Worm (Caenorhabditis elegans) whole organism, mixed stage, embryonic: ENCODE data around the gene tsp-11.
A peak's percentile ranks its signal among the peaks of the same experiment; 100 is the strongest.

ENCODE experiments used
- M03D4.4 ChIP-seq: sonication (generic microtip); optimal IDR thresholded peaks from 2 replicates; lab custom pipeline; 2017; ENCODE audit warnings: mild to moderate bottlenecking, missing genetic modification characterization, missing compliant biosample characterization
- bed-3 ChIP-seq: fragments of 200-800 bp; sonication (Bioruptor generic); optimal IDR thresholded peaks from 3 replicates; lab custom pipeline; 2018; ENCODE audit warnings: mild to moderate bottlenecking, missing genetic modification characterization, moderate library complexity, missing compliant biosample characterization
- blmp-1 ChIP-seq: fragments of 150-350 bp; optimal IDR thresholded peaks from 2 replicates; lab custom pipeline; 2014; ENCODE audit warnings: missing biosample characterization, missing genetic modification characterization
- ceh-83 ChIP-seq: fragments of 200-800 bp; sonication (Bioruptor generic); optimal IDR thresholded peaks from 2 replicates; lab custom pipeline; 2018; ENCODE audit warnings: mild to moderate bottlenecking, missing genetic modification characterization, missing compliant biosample characterization
- ces-1 ChIP-seq: fragments of 150-350 bp; optimal IDR thresholded peaks from 2 replicates; lab custom pipeline; 2014; ENCODE audit warnings: missing biosample characterization, missing genetic modification reagents, missing genetic modification characterization
- cnd-1 ChIP-seq: fragments of 200-800 bp; sonication (Bioruptor generic); optimal IDR thresholded peaks from 2 replicates; lab custom pipeline; 2018; ENCODE audit warnings: mild to moderate bottlenecking, missing genetic modification characterization, missing compliant biosample characterization
- elt-1 ChIP-seq: sonication (generic microtip); optimal IDR thresholded peaks from 2 replicates; lab custom pipeline; 2017; ENCODE audit warnings: missing genetic modification characterization, mild to moderate bottlenecking, missing compliant biosample characterization, antibody characterized with exemption, moderate library complexity, borderline replicate concordance; ENCODE audit not compliant: insufficient read depth
- flh-1 ChIP-seq: fragments of 200-800 bp; sonication (Bioruptor generic); optimal IDR thresholded peaks from 2 replicates; lab custom pipeline; 2018; ENCODE audit warnings: mild to moderate bottlenecking, missing genetic modification characterization, moderate library complexity, missing compliant biosample characterization
- ham-2 ChIP-seq: fragments of 200-800 bp; sonication (Bioruptor generic); optimal IDR thresholded peaks from 2 replicates; lab custom pipeline; 2018; ENCODE audit warnings: mild to moderate bottlenecking, missing genetic modification characterization, missing compliant biosample characterization
- hlh-1 ChIP-seq: fragments of 150-350 bp; optimal IDR thresholded peaks from 2 replicates; lab custom pipeline; 2014; ENCODE audit warnings: missing biosample characterization, missing genetic modification reagents, missing genetic modification characterization
- lin-13 ChIP-seq: fragments of 150-350 bp; optimal IDR thresholded peaks from 2 replicates; lab custom pipeline; 2014; ENCODE audit warnings: missing biosample characterization, missing genetic modification characterization
- lin-32 ChIP-seq: fragments of 200-800 bp; sonication (Bioruptor generic); optimal IDR thresholded peaks from 2 replicates; lab custom pipeline; 2018; ENCODE audit warnings: mild to moderate bottlenecking, missing genetic modification characterization, missing compliant biosample characterization
- lsy-2 ChIP-seq: fragments of 150-350 bp; optimal IDR thresholded peaks from 2 replicates; lab custom pipeline; 2014; ENCODE audit warnings: missing biosample characterization, missing genetic modification characterization
- mab-5 ChIP-seq: fragments of 150-350 bp; optimal IDR thresholded peaks from 2 replicates; lab custom pipeline; 2014; ENCODE audit warnings: missing biosample characterization, missing genetic modification characterization
- mep-1 ChIP-seq: fragments of 150-350 bp; optimal IDR thresholded peaks from 2 replicates; lab custom pipeline; 2017; ENCODE audit warnings: missing biosample characterization, missing genetic modification reagents, missing genetic modification characterization, inconsistent platforms
- mls-2 ChIP-seq: sonication (generic microtip); optimal IDR thresholded peaks from 2 replicates; lab custom pipeline; 2016; ENCODE audit warnings: mild to moderate bottlenecking, missing genetic modification characterization, moderate library complexity, missing compliant biosample characterization
- nhr-12 ChIP-seq: fragments of 150-350 bp; optimal IDR thresholded peaks from 2 replicates; lab custom pipeline; 2014; ENCODE audit warnings: missing biosample characterization, missing genetic modification characterization
- nhr-2 ChIP-seq: fragments of 150-350 bp; optimal IDR thresholded peaks from 2 replicates; lab custom pipeline; 2014; ENCODE audit warnings: missing biosample characterization, missing genetic modification characterization
- nhr-237 ChIP-seq: fragments of 150-350 bp; optimal IDR thresholded peaks from 2 replicates; lab custom pipeline; 2014; ENCODE audit warnings: missing biosample characterization, missing genetic modification characterization
- nhr-28 ChIP-seq: fragments of 150-350 bp; optimal IDR thresholded peaks from 2 replicates; lab custom pipeline; 2014; ENCODE audit warnings: missing biosample characterization, missing genetic modification characterization
- nhr-76 ChIP-seq: sonication (generic microtip); optimal IDR thresholded peaks from 2 replicates; lab custom pipeline; 2017; ENCODE audit warnings: missing biosample characterization, missing genetic modification characterization
- pha-4 ChIP-seq: fragments of 150-350 bp; optimal IDR thresholded peaks from 2 replicates; lab custom pipeline; 2018; ENCODE audit warnings: missing biosample characterization, missing genetic modification reagents, missing genetic modification characterization
- sem-2 ChIP-seq: fragments of 200-800 bp; sonication (Bioruptor generic); optimal IDR thresholded peaks from 2 replicates; lab custom pipeline; 2018; ENCODE audit warnings: mild to moderate bottlenecking, missing genetic modification characterization, missing compliant biosample characterization
- snpc-4 ChIP-seq: fragments of 150-350 bp; optimal IDR thresholded peaks from 2 replicates; lab custom pipeline; 2014; ENCODE audit warnings: missing biosample characterization, missing genetic modification characterization
- sptf-1 ChIP-seq: sonication (generic microtip); optimal IDR thresholded peaks from 2 replicates; lab custom pipeline; 2017; ENCODE audit warnings: mild to moderate bottlenecking, missing genetic modification characterization, moderate library complexity, missing compliant biosample characterization
- unc-120 ChIP-seq: sonication (generic microtip); optimal IDR thresholded peaks from 2 replicates; lab custom pipeline; 2017; ENCODE audit warnings: missing genetic modification characterization, missing compliant biosample characterization; ENCODE audit not compliant: poor library complexity, severe bottlenecking
- unc-62 ChIP-seq: fragments of 150-350 bp; optimal IDR thresholded peaks from 2 replicates; lab custom pipeline; 2014; ENCODE audit warnings: missing biosample characterization, missing genetic modification reagents, missing genetic modification characterization
- zip-8 ChIP-seq: fragments of 150-350 bp; optimal IDR thresholded peaks from 2 replicates; lab custom pipeline; 2014; ENCODE audit warnings: missing biosample characterization, missing genetic modification characterization

Gene tsp-11

ce11 chrX:9162864-9163263 is at the start of gene tsp-11:
TSS of gene tsp-11 (plus strand) at chrX:9163164.
- TF ChIP-seq blmp-1 (tag; lab: Kevin White, UChicago) (no peak), pha-4 (tag; lab: Kevin White, UChicago) (no peak), sptf-1 (tag; lab: Kevin White, UChicago) (no peak), ces-1 (no peak), lsy-2 (tag; lab: Kevin White, UChicago) (no peak), hlh-1 (no peak), lin-13 (no peak), nhr-76 (tag; lab: Kevin White, UChicago) (no peak), M03D4.4 (tag; lab: Kevin White, UChicago) (no peak), mab-5 (tag; lab: Kevin White, UChicago) (no peak)

- TF ChIP-seq pha-4 (tag; lab: Kevin White, UChicago): peak; percentile 21
- peak; percentile 11 for TF ChIP-seq lin-13
- TF ChIP-seq unc-120: no peak
- TF ChIP-seq ces-1: peak; percentile 53
- peak; percentile 14 for TF ChIP-seq lsy-2 (tag; lab: Kevin White, UChicago)
- no peak for TF ChIP-seq nhr-2 (tag; lab: Kevin White, UChicago)
- peak; percentile 24 for TF ChIP-seq mep-1 (tag; lab: Kevin White, UChicago)
- peak; percentile 10 for TF ChIP-seq sptf-1 (tag; lab: Kevin White, UChicago)
Observed at ce11 chrX:9113829-9114228, 49.1 kb upstream of the tsp-11 start, which contains the start of gene C25A11.2. TSS of gene C25A11.2 (plus strand) at chrX:9114066.

ce11 chrX:9117541-9117940 is 45.4 kb upstream of the tsp-11 start:
- no peak for TF ChIP-seq flh-1 (GFP tag; lab: Kevin White, UChicago)
- no peak for TF ChIP-seq nhr-12 (tag; lab: Kevin White, UChicago)
- TF ChIP-seq unc-62: no peak
- no peak for TF ChIP-seq bed-3
- TF ChIP-seq nhr-28: no peak
- TF ChIP-seq nhr-237 (tag; lab: Kevin White, UChicago): no peak
- no peak for TF ChIP-seq zip-8 (tag; lab: Kevin White, UChicago)
- no peak for TF ChIP-seq ham-2
- no peak for TF ChIP-seq elt-1 (tag; lab: Kevin White, UChicago)
- no peak for TF ChIP-seq lin-32 (GFP tag; lab: Kevin White, UChicago)

- TF ChIP-seq mls-2 (peak; percentile 5), elt-1 (tag; lab: Kevin White, UChicago) (peak; percentile 56), sptf-1 (tag; lab: Kevin White, UChicago) (peak; percentile 32)
Observed at ce11 chrX:9118741-9119140, 44.2 kb upstream of the tsp-11 start.

ce11 chrX:9137402-9137801 is 25.6 kb upstream of the tsp-11 start, which contains the start of gene B0563.6:
TSS of gene B0563.6 (plus strand) at chrX:9137702.
- TF ChIP-seq sem-2 (no peak), sptf-1 (tag; lab: Kevin White, UChicago) (no peak), nhr-237 (tag; lab: Kevin White, UChicago) (no peak), ceh-83 (GFP tag; lab: Kevin White, UChicago) (no peak), cnd-1 (tag; lab: Kevin White, UChicago) (no peak)

ce11 chrX:9145848-9146247 is 17.1 kb upstream of the tsp-11 start, which contains the start of gene B0563.5:
TSS of gene B0563.5 (plus strand) at chrX:9146148.
- TF ChIP-seq cnd-1 (tag; lab: Kevin White, UChicago): no peak
- TF ChIP-seq flh-1 (GFP tag; lab: Kevin White, UChicago): no peak
- no peak for TF ChIP-seq nhr-76 (tag; lab: Kevin White, UChicago)
- TF ChIP-seq unc-62: no peak

- no peak for TF ChIP-seq snpc-4 (tag; lab: Kevin White, UChicago)
- TF ChIP-seq ceh-83 (GFP tag; lab: Kevin White, UChicago): no peak
- no peak for TF ChIP-seq sem-2
- TF ChIP-seq mab-5 (tag; lab: Kevin White, UChicago): no peak
- no peak for TF ChIP-seq lin-13
- TF ChIP-seq, all 35 proteins: peak for 0
Observed at ce11 chrX:9146953-9147352, 16.0 kb upstream of the tsp-11 start.
